Worm (Caenorhabditis elegans): ENCODE measurements around the gene lin-26.

Gene lin-26

ce11 chrII:7679499-7680012 is 2.4 kb upstream of the lin-26 start:
- TF ChIP-seq ztf-29 (GFP tag; IDR thresholded peaks at IDR 0.05) = no peak
- TF ChIP-seq T22C8.4 (GFP tag; IDR thresholded peaks at IDR 0.05) = no peak
- no peak for TF ChIP-seq ztf-23 (GFP tag; IDR thresholded peaks at IDR 0.05)
- TF ChIP-seq tab-1 (GFP tag; IDR thresholded peaks at IDR 0.05) = no peak
- TF ChIP-seq med-1 (GFP tag; optimal IDR thresholded peaks at IDR 0.05; ENCODE audit: insufficient read depth) = no peak
- TF ChIP-seq klf-2 (GFP tag; conservative IDR thresholded peaks at IDR 0.05) = no peak
- TF ChIP-seq ref-1 (GFP tag; conservative IDR thresholded peaks at IDR 0.05) = no peak
- TF ChIP-seq cog-1 (tag; optimal IDR thresholded peaks at IDR 0.05) = no peak
- no peak for TF ChIP-seq flt-1 (GFP tag; IDR thresholded peaks at IDR 0.05)

ce11 chrII:7682488-7682887 is 490 bp downstream of the lin-26 start:
- TF ChIP-seq T22C8.4 (GFP tag; IDR thresholded peaks at IDR 0.05) (no peak), med-1 (GFP tag; optimal IDR thresholded peaks at IDR 0.05; ENCODE audit: insufficient read depth) (no peak), cog-1 (tag; optimal IDR thresholded peaks at IDR 0.05) (no peak), flt-1 (GFP tag; IDR thresholded peaks at IDR 0.05) (no peak), tab-1 (GFP tag; IDR thresholded peaks at IDR 0.05) (no peak), klf-2 (GFP tag; conservative IDR thresholded peaks at IDR 0.05) (no peak), ref-1 (GFP tag; conservative IDR thresholded peaks at IDR 0.05) (no peak), ztf-29 (GFP tag; IDR thresholded peaks at IDR 0.05) (no peak), ztf-23 (GFP tag; IDR thresholded peaks at IDR 0.05) (no peak)

ce11 chrII:7684589-7684988 is 2.6 kb downstream of the lin-26 start, which contains the start of gene F18A1.1:
Gene F18A1.1 (plus strand): TSS chrII:7684889.
- TF ChIP-seq med-1 (GFP tag; optimal IDR thresholded peaks at IDR 0.05; ENCODE audit: insufficient read depth) = no peak
- no peak for TF ChIP-seq ztf-23 (GFP tag; IDR thresholded peaks at IDR 0.05)
- no peak for TF ChIP-seq tab-1 (GFP tag; IDR thresholded peaks at IDR 0.05)
- TF ChIP-seq klf-2 (GFP tag; conservative IDR thresholded peaks at IDR 0.05) = no peak
- TF ChIP-seq flt-1 (GFP tag; IDR thresholded peaks at IDR 0.05) = no peak
- TF ChIP-seq ref-1 (GFP tag; conservative IDR thresholded peaks at IDR 0.05) = no peak
- TF ChIP-seq cog-1 (tag; optimal IDR thresholded peaks at IDR 0.05) = no peak
- TF ChIP-seq ztf-29 (GFP tag; IDR thresholded peaks at IDR 0.05) = no peak
- no peak for TF ChIP-seq T22C8.4 (GFP tag; IDR thresholded peaks at IDR 0.05)

- TF ChIP-seq flt-1 (GFP tag; IDR thresholded peaks at IDR 0.05) = no peak
- TF ChIP-seq ztf-29 (GFP tag; IDR thresholded peaks at IDR 0.05) = no peak
- no peak for TF ChIP-seq ref-1 (GFP tag; conservative IDR thresholded peaks at IDR 0.05)
- TF ChIP-seq tab-1 (GFP tag; IDR thresholded peaks at IDR 0.05) = no peak
- no peak for TF ChIP-seq ztf-23 (GFP tag; IDR thresholded peaks at IDR 0.05)
- no peak for TF ChIP-seq cog-1 (tag; optimal IDR thresholded peaks at IDR 0.05)
- TF ChIP-seq T22C8.4 (GFP tag; IDR thresholded peaks at IDR 0.05) = no peak
- no peak for TF ChIP-seq med-1 (GFP tag; optimal IDR thresholded peaks at IDR 0.05; ENCODE audit: insufficient read depth)
- no peak for TF ChIP-seq klf-2 (GFP tag; conservative IDR thresholded peaks at IDR 0.05)
Measured at ce11 chrII:7690384-7690783, 8.4 kb downstream of the lin-26 start, which contains the start of gene pid-1. Gene pid-1 (minus strand): TSS chrII:7690556.

ce11 chrII:7693929-7694328 is 11.9 kb downstream of the lin-26 start, which contains the start of gene nhx-2:
Gene nhx-2 (minus strand): TSS chrII:7693957.
- no peak for TF ChIP-seq ztf-23 (GFP tag; IDR thresholded peaks at IDR 0.05)
- no peak for TF ChIP-seq cog-1 (tag; optimal IDR thresholded peaks at IDR 0.05)
- TF ChIP-seq med-1 (GFP tag; optimal IDR thresholded peaks at IDR 0.05; ENCODE audit: insufficient read depth) = no peak
- TF ChIP-seq T22C8.4 (GFP tag; IDR thresholded peaks at IDR 0.05) = no peak
- no peak for TF ChIP-seq flt-1 (GFP tag; IDR thresholded peaks at IDR 0.05)
- TF ChIP-seq klf-2 (GFP tag; conservative IDR thresholded peaks at IDR 0.05) = no peak
- no peak for TF ChIP-seq ztf-29 (GFP tag; IDR thresholded peaks at IDR 0.05)
- TF ChIP-seq tab-1 (GFP tag; IDR thresholded peaks at IDR 0.05) = no peak
- TF ChIP-seq ref-1 (GFP tag; conservative IDR thresholded peaks at IDR 0.05) = no peak

ce11 chrII:7694745-7695144 is 12.7 kb downstream of the lin-26 start:
- TF ChIP-seq cog-1 (tag; optimal IDR thresholded peaks at IDR 0.05) (no peak), med-1 (GFP tag; optimal IDR thresholded peaks at IDR 0.05; ENCODE audit: insufficient read depth) (no peak), klf-2 (GFP tag; conservative IDR thresholded peaks at IDR 0.05) (no peak), ztf-23 (GFP tag; IDR thresholded peaks at IDR 0.05) (no peak), tab-1 (GFP tag; IDR thresholded peaks at IDR 0.05) (no peak), ref-1 (GFP tag; conservative IDR thresholded peaks at IDR 0.05) (no peak), flt-1 (GFP tag; IDR thresholded peaks at IDR 0.05) (no peak), T22C8.4 (GFP tag; IDR thresholded peaks at IDR 0.05) (no peak), ztf-29 (GFP tag; IDR thresholded peaks at IDR 0.05) (no peak)

ce11 chrII:7695636-7696035 is 13.6 kb downstream of the lin-26 start:
- TF ChIP-seq ztf-23 (GFP tag; IDR thresholded peaks at IDR 0.05) (no peak), cog-1 (tag; optimal IDR thresholded peaks at IDR 0.05) (no peak), T22C8.4 (GFP tag; IDR thresholded peaks at IDR 0.05) (no peak)

ce11 chrII:7697156-7697555 is 15.2 kb downstream of the lin-26 start:
- TF ChIP-seq T22C8.4 (GFP tag; IDR thresholded peaks at IDR 0.05) (no peak), ztf-29 (GFP tag; IDR thresholded peaks at IDR 0.05) (no peak), tab-1 (GFP tag; IDR thresholded peaks at IDR 0.05) (no peak), flt-1 (GFP tag; IDR thresholded peaks at IDR 0.05) (no peak), cog-1 (tag; optimal IDR thresholded peaks at IDR 0.05) (no peak), ref-1 (GFP tag; conservative IDR thresholded peaks at IDR 0.05) (no peak), klf-2 (GFP tag; conservative IDR thresholded peaks at IDR 0.05) (no peak), ztf-23 (GFP tag; IDR thresholded peaks at IDR 0.05) (no peak), med-1 (GFP tag; optimal IDR thresholded peaks at IDR 0.05; ENCODE audit: insufficient read depth) (no peak)

- no peak for TF ChIP-seq klf-2 (GFP tag; conservative IDR thresholded peaks at IDR 0.05)
- no peak for TF ChIP-seq med-1 (GFP tag; optimal IDR thresholded peaks at IDR 0.05; ENCODE audit: insufficient read depth)
- TF ChIP-seq ref-1 (GFP tag; conservative IDR thresholded peaks at IDR 0.05) = no peak
- TF ChIP-seq flt-1 (GFP tag; IDR thresholded peaks at IDR 0.05) = no peak
- TF ChIP-seq cog-1 (tag; optimal IDR thresholded peaks at IDR 0.05) = no peak
- no peak for TF ChIP-seq T22C8.4 (GFP tag; IDR thresholded peaks at IDR 0.05)
- no peak for TF ChIP-seq tab-1 (GFP tag; IDR thresholded peaks at IDR 0.05)
- TF ChIP-seq ztf-29 (GFP tag; IDR thresholded peaks at IDR 0.05) = no peak
- TF ChIP-seq ztf-23 (GFP tag; IDR thresholded peaks at IDR 0.05) = no peak
Measured at ce11 chrII:7698406-7698805, 16.4 kb downstream of the lin-26 start, which contains the start of gene B0495.5. Gene B0495.5 (minus strand): TSS chrII:7698506.

- TF ChIP-seq ref-1 (GFP tag; conservative IDR thresholded peaks at IDR 0.05) (no peak), T22C8.4 (GFP tag; IDR thresholded peaks at IDR 0.05) (no peak), tab-1 (GFP tag; IDR thresholded peaks at IDR 0.05) (no peak), klf-2 (GFP tag; conservative IDR thresholded peaks at IDR 0.05) (no peak), med-1 (GFP tag; optimal IDR thresholded peaks at IDR 0.05; ENCODE audit: insufficient read depth) (no peak), flt-1 (GFP tag; IDR thresholded peaks at IDR 0.05) (no peak), ztf-23 (GFP tag; IDR thresholded peaks at IDR 0.05) (no peak), cog-1 (tag; optimal IDR thresholded peaks at IDR 0.05) (no peak), ztf-29 (GFP tag; IDR thresholded peaks at IDR 0.05) (no peak)
Measured at ce11 chrII:7699009-7699408, 17.0 kb downstream of the lin-26 start, which contains the start of the genes moa-2 and cdk-11.1. Gene moa-2 (minus strand): TSS chrII:7699033. Gene cdk-11.1 (plus strand): TSS chrII:7699235.

Data from whole organism, midembryonic.